Worm (Caenorhabditis elegans): ENCODE data around the gene ugt-53.

Gene ugt-53

ce11 chrV:2891927-2892326 lies 42.8 kb downstream of the ugt-53 start, which contains the start of gene F37B4.15:
F37B4.15 (plus strand) TSS chrV:2892227.
- TF ChIP-seq drap-1 (GFP tag; optimal IDR thresholded peaks at IDR 0.05): no peak
- TF ChIP-seq unc-39 (tag; optimal IDR thresholded peaks at IDR 0.05): no peak
- TF ChIP-seq zip-8 (tag; optimal IDR thresholded peaks at IDR 0.05): no peak
- TF ChIP-seq pha-4 (tag; optimal IDR thresholded peaks at IDR 0.05): no peak
- no peak for TF ChIP-seq unc-120 (tag; optimal IDR thresholded peaks at IDR 0.05; ENCODE audit: poor library complexity, severe bottlenecking)

- TF ChIP-seq mab-5 (tag; optimal IDR thresholded peaks at IDR 0.05) (no peak), tbx-8 (GFP tag; optimal IDR thresholded peaks at IDR 0.05) (no peak), zip-8 (tag; optimal IDR thresholded peaks at IDR 0.05) (no peak)
Measured at ce11 chrV:2892976-2893375, 43.8 kb downstream of the ugt-53 start, which contains the start of gene srh-127. srh-127 (plus strand) TSS chrV:2893276.

- TF ChIP-seq lin-32 (GFP tag; optimal IDR thresholded peaks at IDR 0.05) (no peak), bed-3 (GFP tag; optimal IDR thresholded peaks at IDR 0.05) (no peak), elt-1 (tag; optimal IDR thresholded peaks at IDR 0.05; ENCODE audit: borderline replicate concordance, insufficient read depth) (no peak), mep-1 (tag; optimal IDR thresholded peaks at IDR 0.05) (no peak), tbx-8 (GFP tag; optimal IDR thresholded peaks at IDR 0.05) (no peak), nhr-237 (tag; optimal IDR thresholded peaks at IDR 0.05) (no peak), lsy-2 (tag; optimal IDR thresholded peaks at IDR 0.05) (no peak)
Measured at ce11 chrV:2896198-2896660, 47.1 kb downstream of the ugt-53 start, which contains the start of gene pals-32. pals-32 (plus strand) TSS chrV:2896610.

ce11 chrV:2899867-2900266 lies 50.7 kb downstream of the ugt-53 start, which contains the start of gene str-46:
str-46 (minus strand) TSS chrV:2899967.
- TF ChIP-seq drap-1 (GFP tag; optimal IDR thresholded peaks at IDR 0.05): no peak

All from whole organism, mixed stage, embryonic.